Fruit fly (Drosophila melanogaster): ENCODE results near the gene CG45116.

Gene CG45116

DNA sequence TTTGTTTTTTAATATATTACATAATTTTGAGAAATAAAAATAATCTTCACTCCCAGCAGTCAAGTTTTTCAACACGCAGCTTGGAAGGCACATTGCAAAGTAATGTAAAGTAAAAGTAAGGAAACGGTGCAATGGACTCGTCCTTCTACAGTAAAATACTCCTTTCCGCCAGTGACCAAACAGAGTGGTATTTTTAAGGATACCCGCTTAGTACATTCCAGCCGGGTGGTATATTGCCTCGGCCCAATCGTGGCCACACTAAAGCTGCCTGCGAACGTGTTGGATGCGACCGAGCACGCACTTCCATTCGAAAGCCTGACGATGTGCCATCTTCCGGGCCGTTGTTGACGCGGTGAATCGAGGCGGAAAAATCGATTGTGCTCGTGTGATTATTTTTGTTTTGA is 49.9 kb downstream of the CG45116 start, which contains the start of gene SPoCk (continued):
- TF ChIP-seq CG7928 (GFP tag; optimal IDR thresholded peaks at IDR 0.05) (no peak), Fer1 (GFP tag; optimal IDR thresholded peaks at IDR 0.05) (no peak), CG9797 (GFP tag; optimal IDR thresholded peaks at IDR 0.05) (peak; percentile 60), Side (GFP tag; optimal IDR thresholded peaks at IDR 0.05) (no peak), gce (GFP tag; IDR thresholded peaks at IDR 0.05) (no peak), CG9727 (GFP tag; optimal IDR thresholded peaks at IDR 0.05) (no peak), CG6254 (GFP tag; optimal IDR thresholded peaks at IDR 0.05) (no peak), CG12104 (GFP tag; optimal IDR thresholded peaks at IDR 0.05) (no peak), mld (GFP tag; IDR thresholded peaks at IDR 0.05; ENCODE audit: partially characterized antibody) (no peak), CG5180 (GFP tag; optimal IDR thresholded peaks at IDR 0.05) (peak; percentile 97), CG2202 (tag; optimal IDR thresholded peaks at IDR 0.05) (no peak), CG42726 (GFP tag; IDR thresholded peaks at IDR 0.05; ENCODE audit: partially characterized antibody) (no peak), maf-S (GFP tag; optimal IDR thresholded peaks at IDR 0.05) (no peak), Dp (GFP tag; optimal IDR thresholded peaks at IDR 0.05) (no peak), Lpt (GFP tag; optimal IDR thresholded peaks at IDR 0.05) (no peak), vfl (GFP tag; optimal IDR thresholded peaks at IDR 0.05) (no peak), Gsc (GFP tag; IDR thresholded peaks at IDR 0.05) (no peak), bbx (GFP tag; IDR thresholded peaks at IDR 0.05; ENCODE audit: partially characterized antibody) (no peak), CG3838 (GFP tag; optimal IDR thresholded peaks at IDR 0.05) (no peak), Deaf1 (tag; optimal IDR thresholded peaks at IDR 0.05) (peak; percentile 48), H15 (GFP tag; IDR thresholded peaks at IDR 0.05) (no peak), gsb-n (tag; optimal IDR thresholded peaks at IDR 0.05) (no peak), danr (GFP tag; IDR thresholded peaks at IDR 0.05) (no peak), grn (GFP tag; optimal IDR thresholded peaks at IDR 0.05) (no peak), CG6813 (GFP tag; optimal IDR thresholded peaks at IDR 0.05) (no peak), CG33213 (GFP tag; optimal IDR thresholded peaks at IDR 0.05) (peak; percentile 13), CG3281 (GFP tag; optimal IDR thresholded peaks at IDR 0.05) (no peak), CG8765 (GFP tag; IDR thresholded peaks at IDR 0.05) (no peak), Bdp1 (GFP tag; optimal IDR thresholded peaks at IDR 0.05) (no peak), CG6791 (GFP tag; IDR thresholded peaks at IDR 0.05; ENCODE audit: partially characterized antibody) (no peak), oc (tag; optimal IDR thresholded peaks at IDR 0.05) (no peak), pan (optimal IDR thresholded peaks at IDR 0.05) (no peak), pan (GFP tag; optimal IDR thresholded peaks at IDR 0.05 in 1 of 2, IDR thresholded peaks at IDR 0.05 in 1 of 2) (no peak), CG2712 (tag; optimal IDR thresholded peaks at IDR 0.05) (no peak), otp (GFP tag; IDR thresholded peaks at IDR 0.05) (no peak), yki (optimal IDR thresholded peaks at IDR 0.05) (no peak), Elba2 (GFP tag; optimal IDR thresholded peaks at IDR 0.05) (no peak), CG16779 (GFP tag; IDR thresholded peaks at IDR 0.05) (no peak), Ptx1 (GFP tag; IDR thresholded peaks at IDR 0.05) (no peak), CG6689 (GFP tag; IDR thresholded peaks at IDR 0.05) (no peak), zfh1 (GFP tag; IDR thresholded peaks at IDR 0.05) (no peak), CG1024 (GFP tag; IDR thresholded peaks at IDR 0.05) (no peak), CG9876 (GFP tag; optimal IDR thresholded peaks at IDR 0.05) (no peak), Tbp (GFP tag; optimal IDR thresholded peaks at IDR 0.05) (no peak), E2f1 (GFP tag; IDR thresholded peaks at IDR 0.05) (no peak), CG2116 (GFP tag; optimal IDR thresholded peaks at IDR 0.05) (peak; percentile 74)
